Worm (Caenorhabditis elegans): ENCODE results near the gene pmpl-1.
A peak's percentile ranks its signal among the peaks of the same experiment; 100 is the strongest.

Gene pmpl-1

DNA sequence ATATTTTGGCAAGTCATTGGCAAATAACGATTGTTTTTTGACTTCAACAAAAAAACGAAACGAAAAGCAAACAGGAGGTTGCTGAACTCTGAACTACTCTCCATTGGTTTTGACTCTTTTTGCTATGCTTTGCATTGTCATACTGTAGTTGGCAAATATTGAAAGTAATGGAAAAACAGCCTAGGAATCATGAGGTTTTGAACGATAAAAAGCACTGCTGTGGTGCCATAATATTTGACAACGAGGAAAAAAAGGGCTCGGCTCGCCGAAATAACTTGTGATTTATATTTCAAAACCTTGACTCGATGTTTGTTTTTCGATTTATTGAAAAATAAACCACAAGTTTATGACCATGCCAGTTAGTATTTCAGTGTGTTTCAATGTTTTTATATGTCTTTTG lies 31.9 kb downstream of the pmpl-1 start (continued):
- TF ChIP-seq dsc-1 (tag; optimal IDR thresholded peaks at IDR 0.05) (no peak), nhr-71 (tag; optimal IDR thresholded peaks at IDR 0.05) (no peak), elt-2 (tag; optimal IDR thresholded peaks at IDR 0.05) (no peak), lin-13 (GFP tag; optimal IDR thresholded peaks at IDR 0.05) (no peak), efl-1 (optimal IDR thresholded peaks at IDR 0.05) (no peak), efl-1 (GFP tag; optimal IDR thresholded peaks at IDR 0.05 in 1 of 2) (peak in 1 of 2 experiments; percentile 66), tbx-2 (tag; optimal IDR thresholded peaks at IDR 0.05) (peak; percentile 38), unc-98 (GFP tag; IDR thresholded peaks at IDR 0.05) (no peak), nhr-20 (tag; optimal IDR thresholded peaks at IDR 0.05) (peak; percentile 36), lsy-2 (tag; optimal IDR thresholded peaks at IDR 0.05) (peak in 1 of 2 experiments; percentile 66), isw-1 (GFP tag; IDR thresholded peaks at IDR 0.05) (no peak), mab-9 (GFP tag; IDR thresholded peaks at IDR 0.05) (no peak)

ce11 chrX:3820666-3821065 lies 32.8 kb downstream of the pmpl-1 start:
- TF ChIP-seq dsc-1 (tag; optimal IDR thresholded peaks at IDR 0.05) (no peak), snu-23 (GFP tag; optimal IDR thresholded peaks at IDR 0.05) (no peak), jun-1 (tag; optimal IDR thresholded peaks at IDR 0.05) (peak; percentile 29), nhr-71 (tag; optimal IDR thresholded peaks at IDR 0.05) (peak; percentile 12), dpl-1 (GFP tag; optimal IDR thresholded peaks at IDR 0.05) (no peak), efl-1 (optimal IDR thresholded peaks at IDR 0.05) (no peak), efl-1 (GFP tag; optimal IDR thresholded peaks at IDR 0.05 in 1 of 2) (peak in 1 of 2 experiments; percentile 80), lin-35 (GFP tag; optimal IDR thresholded peaks at IDR 0.05) (peak in 1 of 2 experiments; percentile 29), elt-2 (tag; optimal IDR thresholded peaks at IDR 0.05) (peak; percentile 50)

- TF ChIP-seq efl-1 (optimal IDR thresholded peaks at IDR 0.05): no peak
- TF ChIP-seq efl-1 (GFP tag; optimal IDR thresholded peaks at IDR 0.05 in 1 of 2): peak in 1 of 2 experiments; percentile 30
- peak; percentile 3 for TF ChIP-seq dsc-1 (tag; optimal IDR thresholded peaks at IDR 0.05)
- no peak for TF ChIP-seq mep-1 (tag; optimal IDR thresholded peaks at IDR 0.05)
- TF ChIP-seq lin-14 (GFP tag; optimal IDR thresholded peaks at IDR 0.05): peak; percentile 12
Measured at ce11 chrX:3821609-3822008, 33.8 kb downstream of the pmpl-1 start.

DNA sequence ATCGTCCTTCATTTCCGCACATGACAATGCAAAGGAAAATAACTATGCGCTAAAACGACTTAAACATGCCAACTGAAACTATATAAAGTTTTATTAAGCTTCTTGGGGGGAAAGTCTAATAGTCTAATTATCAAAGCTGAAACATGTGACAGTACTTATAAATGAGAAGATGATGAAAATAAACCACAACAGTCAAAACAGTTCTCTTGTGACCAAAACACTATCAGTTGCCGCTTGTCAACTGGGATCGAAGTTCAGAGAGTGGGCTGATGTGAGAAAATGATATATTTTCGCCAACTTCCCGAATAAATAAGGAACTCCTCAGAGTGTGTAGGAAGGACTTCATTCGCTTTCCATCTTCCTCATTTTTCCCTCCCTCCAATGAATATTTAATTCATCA lies 34.2 kb downstream of the pmpl-1 start:
- peak in 1 of 6 experiments; percentile 22 for TF ChIP-seq elt-3 (tag; optimal IDR thresholded peaks at IDR 0.05)
- TF ChIP-seq nhr-90 (tag; optimal IDR thresholded peaks at IDR 0.05; ENCODE audit: poor library complexity): no peak
- no peak for TF ChIP-seq rnt-1 (tag; optimal IDR thresholded peaks at IDR 0.05)
- TF ChIP-seq mdl-1 (tag; optimal IDR thresholded peaks at IDR 0.05): no peak
- no peak for TF ChIP-seq nhr-76 (tag; optimal IDR thresholded peaks at IDR 0.05)
- no peak for TF ChIP-seq lin-14 (GFP tag; optimal IDR thresholded peaks at IDR 0.05)
- peak; percentile 5 for TF ChIP-seq blmp-1 (tag; optimal IDR thresholded peaks at IDR 0.05)
- TF ChIP-seq elt-2 (tag; optimal IDR thresholded peaks at IDR 0.05): peak; percentile 71
- TF ChIP-seq lin-35 (GFP tag; optimal IDR thresholded peaks at IDR 0.05): peak in 1 of 2 experiments; percentile 34
- no peak for TF ChIP-seq efl-1 (optimal IDR thresholded peaks at IDR 0.05)
- TF ChIP-seq efl-1 (GFP tag; optimal IDR thresholded peaks at IDR 0.05 in 1 of 2): no peak
- TF ChIP-seq unc-86 (tag; optimal IDR thresholded peaks at IDR 0.05): peak; percentile 48
- TF ChIP-seq sox-4 (tag; optimal IDR thresholded peaks at IDR 0.05): no peak

DNA sequence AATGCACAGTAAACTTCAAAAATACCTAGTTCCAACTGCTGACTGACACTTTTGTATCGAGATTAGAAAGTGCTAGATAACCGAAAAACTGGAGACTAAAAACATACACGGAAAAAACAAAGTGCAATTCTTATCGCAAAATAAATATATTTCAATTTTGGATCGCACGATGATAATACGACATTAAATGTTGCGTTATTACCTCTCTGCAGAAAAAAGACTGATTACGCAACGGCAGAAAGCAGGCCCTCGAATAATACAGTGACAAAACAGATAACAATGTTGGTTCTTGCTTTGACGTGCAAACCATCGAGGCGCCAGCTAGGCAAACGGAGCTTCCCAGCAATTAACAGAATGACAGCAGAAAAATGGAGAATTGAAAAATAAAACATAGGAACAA lies 36.0 kb downstream of the pmpl-1 start:
- no peak for TF ChIP-seq swsn-7 (tag; optimal IDR thresholded peaks at IDR 0.05)
- peak; percentile 32 for TF ChIP-seq lin-14 (GFP tag; optimal IDR thresholded peaks at IDR 0.05)
- TF ChIP-seq hlh-17 (GFP tag; optimal IDR thresholded peaks at IDR 0.05; ENCODE audit: borderline replicate concordance): no peak
- no peak for TF ChIP-seq zag-1 (tag; optimal IDR thresholded peaks at IDR 0.05)
- TF ChIP-seq mab-9 (GFP tag; IDR thresholded peaks at IDR 0.05): no peak
- TF ChIP-seq zip-4 (GFP tag; optimal IDR thresholded peaks at IDR 0.05): no peak
- TF ChIP-seq lir-3 (tag; optimal IDR thresholded peaks at IDR 0.05; ENCODE audit: poor library complexity): no peak
- no peak for TF ChIP-seq tbx-2 (tag; optimal IDR thresholded peaks at IDR 0.05)
- TF ChIP-seq skn-1 (tag; optimal IDR thresholded peaks at IDR 0.05): no peak
- no peak for TF ChIP-seq nhr-76 (tag; optimal IDR thresholded peaks at IDR 0.05)
- TF ChIP-seq nhr-47 (tag; optimal IDR thresholded peaks at IDR 0.05): no peak
- no peak for TF ChIP-seq mep-1 (tag; optimal IDR thresholded peaks at IDR 0.05)
- TF ChIP-seq unc-86 (tag; optimal IDR thresholded peaks at IDR 0.05): no peak
- TF ChIP-seq egl-13 (tag; optimal IDR thresholded peaks at IDR 0.05): no peak
- TF ChIP-seq nhr-84 (tag; optimal IDR thresholded peaks at IDR 0.05): no peak
- no peak for TF ChIP-seq egl-27 (tag; optimal IDR thresholded peaks at IDR 0.05)
- TF ChIP-seq ets-5 (GFP tag; IDR thresholded peaks at IDR 0.05): no peak
- TF ChIP-seq aly-2 (tag; optimal IDR thresholded peaks at IDR 0.05): no peak
- TF ChIP-seq C34B4.2 (tag; optimal IDR thresholded peaks at IDR 0.05): no peak
- no peak for TF ChIP-seq isw-1 (GFP tag; IDR thresholded peaks at IDR 0.05)
- peak; percentile 14 for TF ChIP-seq nhr-20 (tag; optimal IDR thresholded peaks at IDR 0.05)
- no peak for TF ChIP-seq C16A3.4 (tag; optimal IDR thresholded peaks at IDR 0.05)
- no peak for TF ChIP-seq nhr-85 (tag)
- no peak for TF ChIP-seq lsy-2 (tag; optimal IDR thresholded peaks at IDR 0.05)
- no peak for TF ChIP-seq efl-1 (optimal IDR thresholded peaks at IDR 0.05)
- TF ChIP-seq efl-1 (GFP tag; optimal IDR thresholded peaks at IDR 0.05 in 1 of 2): no peak
- no peak for TF ChIP-seq ces-1 (GFP tag; optimal IDR thresholded peaks at IDR 0.05)
